Worm (Caenorhabditis elegans): Measurements from ENCODE around the gene C30G12.2.

Gene C30G12.2

ce11 chrII:7261854-7262253, 28.4 kb upstream of the C30G12.2 start, which contains the start of gene C30G12.4:
C30G12.4 (plus strand) TSS chrII:7262154.
- TF ChIP-seq C08G9.2 (tag; optimal IDR thresholded peaks at IDR 0.05) (no peak), hlh-15 (tag; optimal IDR thresholded peaks at IDR 0.05) (no peak), ceh-48 (tag; optimal IDR thresholded peaks at IDR 0.05) (no peak), fax-1 (tag; optimal IDR thresholded peaks at IDR 0.05) (no peak), mec-3 (tag; optimal IDR thresholded peaks at IDR 0.05; ENCODE audit: borderline replicate concordance) (no peak), sdc-2 (tag; optimal IDR thresholded peaks at IDR 0.05) (no peak), K02D7.2 (tag; optimal IDR thresholded peaks at IDR 0.05) (no peak), ceh-22 (tag; optimal IDR thresholded peaks at IDR 0.05) (no peak), elt-2 (tag; optimal IDR thresholded peaks at IDR 0.05) (no peak), T23F11.4 (GFP tag; optimal IDR thresholded peaks at IDR 0.05) (no peak), syd-9 (tag; optimal IDR thresholded peaks at IDR 0.05) (no peak), pha-4 (tag; optimal IDR thresholded peaks at IDR 0.05) (no peak), ahr-1 (tag; optimal IDR thresholded peaks at IDR 0.05) (no peak), eyg-1 (tag; optimal IDR thresholded peaks at IDR 0.05) (no peak), ama-1 (optimal IDR thresholded peaks at IDR 0.05) (no peak), tbx-7 (tag; optimal IDR thresholded peaks at IDR 0.05) (no peak)

DNA sequence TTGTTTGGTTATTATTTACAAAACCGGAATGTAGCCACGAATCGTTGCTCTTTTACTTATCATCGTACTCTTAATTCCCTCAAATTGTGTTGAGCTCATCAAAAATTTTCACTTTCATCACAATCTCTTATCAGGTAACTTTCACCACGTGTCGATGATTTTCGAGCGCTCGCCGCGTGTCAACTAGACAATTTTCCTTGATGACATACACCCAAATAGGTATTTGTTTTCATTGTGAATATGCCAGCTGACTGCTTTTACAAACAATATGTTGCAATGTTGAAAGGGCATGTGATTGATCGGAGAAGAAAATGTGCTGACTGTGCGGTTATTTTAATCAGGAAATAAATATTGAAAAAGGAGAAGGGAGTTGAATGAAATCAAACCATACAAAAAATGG, 25.6 kb upstream of the C30G12.2 start:
- TF ChIP-seq pha-4 (tag; optimal IDR thresholded peaks at IDR 0.05) (no peak), Y22D7AL.16 (tag; optimal IDR thresholded peaks at IDR 0.05) (no peak), tbx-2 (tag; optimal IDR thresholded peaks at IDR 0.05) (no peak), ceh-14 (tag; optimal IDR thresholded peaks at IDR 0.05) (no peak), odd-2 (tag; optimal IDR thresholded peaks at IDR 0.05) (no peak), K09A11.1 (tag; optimal IDR thresholded peaks at IDR 0.05; ENCODE audit: insufficient read depth) (no peak), ceh-22 (tag; optimal IDR thresholded peaks at IDR 0.05) (no peak), C38D4.7 (GFP tag; optimal IDR thresholded peaks at IDR 0.05) (no peak), ceh-48 (tag; optimal IDR thresholded peaks at IDR 0.05) (no peak), fax-1 (tag; optimal IDR thresholded peaks at IDR 0.05) (no peak), pat-9 (tag; optimal IDR thresholded peaks at IDR 0.05) (no peak), elt-2 (tag; optimal IDR thresholded peaks at IDR 0.05) (no peak), F13H6.1 (tag; optimal IDR thresholded peaks at IDR 0.05) (no peak), sox-2 (GFP tag; IDR thresholded peaks at IDR 0.05) (no peak), ttx-3 (tag; optimal IDR thresholded peaks at IDR 0.05) (no peak)

DNA sequence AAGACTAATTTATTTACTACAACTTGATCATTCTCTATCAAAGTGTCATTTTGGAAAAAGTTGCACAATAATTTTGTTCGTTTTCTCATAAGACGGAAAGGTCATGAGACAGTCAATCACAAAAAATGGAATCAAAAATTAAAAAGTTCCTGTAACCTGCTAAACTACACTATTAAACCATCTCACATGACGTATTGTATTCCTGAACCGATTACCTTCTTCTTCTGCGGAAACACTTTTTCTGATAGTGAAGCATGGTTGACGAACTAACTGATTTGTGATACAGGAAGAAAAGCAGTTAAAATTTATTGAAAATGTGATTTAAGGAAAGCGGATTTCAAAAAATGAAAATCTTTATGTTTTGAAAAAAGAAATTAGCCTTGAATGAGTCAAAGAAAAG, 20.4 kb upstream of the C30G12.2 start:
- TF ChIP-seq K02D7.2 (tag; optimal IDR thresholded peaks at IDR 0.05) (no peak), tbx-7 (tag; optimal IDR thresholded peaks at IDR 0.05) (no peak), nfya-1 (tag; optimal IDR thresholded peaks at IDR 0.05) (no peak), dmd-4 (tag; optimal IDR thresholded peaks at IDR 0.05; ENCODE audit: borderline replicate concordance) (no peak), ceh-45 (GFP tag; IDR thresholded peaks at IDR 0.05) (no peak), eyg-1 (tag; optimal IDR thresholded peaks at IDR 0.05) (no peak), ttx-3 (tag; optimal IDR thresholded peaks at IDR 0.05) (no peak), ceh-14 (tag; optimal IDR thresholded peaks at IDR 0.05) (no peak), lin-11 (tag; optimal IDR thresholded peaks at IDR 0.05) (no peak), elt-4 (tag; optimal IDR thresholded peaks at IDR 0.05) (no peak), hlh-30 (tag; optimal IDR thresholded peaks at IDR 0.05; ENCODE audit: insufficient read depth) (no peak)

- TF ChIP-seq sdc-2 (tag; optimal IDR thresholded peaks at IDR 0.05): no peak
- TF ChIP-seq ceh-22 (tag; optimal IDR thresholded peaks at IDR 0.05): no peak
Observed at ce11 chrII:7272513-7272912, 17.7 kb upstream of the C30G12.2 start.

DNA sequence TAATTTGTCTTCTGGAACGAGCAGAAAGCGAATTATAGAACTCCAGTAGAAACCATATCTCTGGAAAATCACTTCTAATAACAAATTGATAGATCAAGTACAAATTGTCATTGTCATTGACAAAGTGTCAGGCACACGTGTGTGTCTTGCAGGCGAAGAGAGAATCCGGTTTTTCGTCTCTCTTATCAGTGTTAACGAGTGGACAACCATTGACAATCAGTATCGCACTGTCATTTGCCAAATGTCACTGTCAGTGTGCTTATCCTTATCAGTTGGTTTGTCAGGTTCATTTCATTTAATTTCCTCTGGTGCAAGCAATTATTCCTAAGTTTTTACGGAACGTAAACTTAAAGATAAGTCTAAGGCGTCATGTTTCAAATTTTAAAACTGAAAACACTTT, 16.7 kb upstream of the C30G12.2 start:
- no peak for TF ChIP-seq ceh-24 (tag; optimal IDR thresholded peaks at IDR 0.05)
- no peak for TF ChIP-seq fax-1 (tag; optimal IDR thresholded peaks at IDR 0.05)
- TF ChIP-seq elt-2 (tag; optimal IDR thresholded peaks at IDR 0.05): peak; percentile 73

All from whole organism, late embryonic.